Worm (Caenorhabditis elegans): ENCODE data around the gene F58D12.3.

The F58D12.3 gene

DNA sequence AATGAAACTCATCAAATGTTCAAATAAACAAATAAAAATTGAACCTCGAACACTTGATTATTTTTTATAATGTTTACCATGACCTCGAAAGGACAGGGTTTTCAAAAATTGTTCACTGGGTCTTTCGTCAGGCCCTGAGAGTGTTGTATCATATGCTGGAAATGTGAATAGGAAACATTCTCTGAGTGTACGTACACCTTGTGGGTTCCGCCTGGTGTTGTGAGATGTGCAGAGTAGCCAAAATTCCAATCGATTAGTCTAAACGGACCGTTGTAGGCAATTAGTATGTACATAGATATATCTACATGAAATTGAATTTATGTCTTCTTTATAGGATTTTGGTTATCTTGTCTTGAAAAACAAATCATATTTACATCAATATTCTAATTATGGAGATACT, 36.9 kb downstream of the F58D12.3 start:
- TF ChIP-seq hlh-30 (tag; optimal IDR thresholded peaks at IDR 0.05; ENCODE audit: insufficient read depth), result no peak
- TF ChIP-seq F10B5.3 (tag; optimal IDR thresholded peaks at IDR 0.05), result no peak
- no peak for TF ChIP-seq nhr-42 (GFP tag; IDR thresholded peaks at IDR 0.05)
- no peak for TF ChIP-seq madf-9 (GFP tag; conservative IDR thresholded peaks at IDR 0.05)
- no peak for TF ChIP-seq lin-29 (GFP tag; IDR thresholded peaks at IDR 0.05)
- TF ChIP-seq rbr-2 (tag; optimal IDR thresholded peaks at IDR 0.05), result no peak
- TF ChIP-seq cey-2 (tag; optimal IDR thresholded peaks at IDR 0.05; ENCODE audit: borderline replicate concordance, insufficient read depth), result no peak
- no peak for TF ChIP-seq saeg-2 (GFP tag; IDR thresholded peaks at IDR 0.05)
- no peak for TF ChIP-seq lir-3 (tag; optimal IDR thresholded peaks at IDR 0.05)

DNA sequence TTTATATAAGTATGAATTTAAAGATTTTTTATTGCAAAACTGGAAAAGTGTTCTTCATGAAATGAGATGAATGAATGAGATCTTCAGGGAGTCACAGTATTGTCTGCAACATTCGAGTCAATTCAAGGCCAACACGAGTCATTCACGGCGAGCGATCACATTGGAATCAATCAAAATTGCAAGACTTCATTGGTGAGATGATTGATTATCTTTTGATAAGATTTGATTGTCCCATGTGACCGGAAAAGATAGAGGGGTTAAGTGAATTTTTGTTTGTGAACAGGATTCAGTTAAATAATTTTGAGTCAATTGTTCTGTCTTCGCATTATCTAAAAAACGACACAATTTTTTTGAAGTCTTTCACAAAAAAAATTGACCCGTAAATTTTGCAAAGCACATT, 37.3 kb downstream of the F58D12.3 start:
- TF ChIP-seq zag-1 (tag; optimal IDR thresholded peaks at IDR 0.05) (no peak), aha-1 (tag) (peak; percentile 70), mxl-3 (GFP tag; optimal IDR thresholded peaks at IDR 0.05) (peak; percentile 72), nhr-28 (tag; optimal IDR thresholded peaks at IDR 0.05) (peak; percentile 67), hlh-30 (tag; optimal IDR thresholded peaks at IDR 0.05; ENCODE audit: insufficient read depth) (peak; percentile 60), T20F7.1 (GFP tag; optimal IDR thresholded peaks at IDR 0.05) (no peak), nhr-25 (tag; optimal IDR thresholded peaks at IDR 0.05; ENCODE audit: borderline replicate concordance, insufficient read depth) (peak; percentile 35), pha-4 (GFP tag; IDR thresholded peaks at IDR 0.05) (no peak), pha-4 (tag; optimal IDR thresholded peaks at IDR 0.05) (no peak), madf-9 (GFP tag; conservative IDR thresholded peaks at IDR 0.05) (no peak), unc-62 (GFP tag; optimal IDR thresholded peaks at IDR 0.05 in 1 of 2) (peak in 1 of 2 experiments; percentile 81), unc-62 (tag; optimal IDR thresholded peaks at IDR 0.05) (no peak), nhr-10 (tag; optimal IDR thresholded peaks at IDR 0.05) (no peak), php-3 (GFP tag; IDR thresholded peaks at IDR 0.05) (no peak), unc-39 (tag; optimal IDR thresholded peaks at IDR 0.05) (no peak), mdl-1 (tag; optimal IDR thresholded peaks at IDR 0.05) (peak in 1 of 2 experiments; percentile 41), madf-5 (GFP tag; IDR thresholded peaks at IDR 0.05) (no peak), F26F4.8 (GFP tag; conservative IDR thresholded peaks at IDR 0.05) (no peak), hlh-11 (tag; optimal IDR thresholded peaks at IDR 0.05) (peak; percentile 15), ceh-20 (GFP tag; IDR thresholded peaks at IDR 0.05) (peak; percentile 83)

DNA sequence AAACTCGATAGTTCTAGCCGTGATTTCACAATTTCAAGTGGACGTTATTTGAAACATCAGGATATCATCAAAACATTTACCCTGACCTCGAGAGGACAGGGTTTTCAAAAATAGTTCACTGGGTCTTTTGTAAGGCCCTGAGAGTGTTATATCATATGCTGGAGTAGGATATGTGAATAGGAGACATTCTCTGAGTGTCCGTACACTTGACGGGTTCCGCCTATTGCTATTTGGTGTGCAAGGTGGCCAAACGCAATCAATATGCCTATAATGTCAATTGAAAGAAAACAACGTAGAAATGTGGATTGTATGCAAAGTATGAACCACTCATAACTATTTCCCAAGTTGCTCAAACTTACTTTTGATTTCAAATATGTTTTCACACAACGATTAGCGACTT, 39.7 kb downstream of the F58D12.3 start:
- TF ChIP-seq ceh-32 (tag; optimal IDR thresholded peaks at IDR 0.05; ENCODE audit: poor library complexity) (no peak), hmg-1.1 (GFP tag; IDR thresholded peaks at IDR 0.05) (no peak), lir-3 (tag; optimal IDR thresholded peaks at IDR 0.05) (no peak), unc-62 (GFP tag; optimal IDR thresholded peaks at IDR 0.05 in 1 of 2) (peak in 1 of 2 experiments; percentile 45), unc-62 (tag; optimal IDR thresholded peaks at IDR 0.05) (no peak), F26F4.8 (GFP tag; conservative IDR thresholded peaks at IDR 0.05) (no peak), ceh-28 (tag; optimal IDR thresholded peaks at IDR 0.05) (no peak), ztf-7 (tag; optimal IDR thresholded peaks at IDR 0.05) (no peak)

DNA sequence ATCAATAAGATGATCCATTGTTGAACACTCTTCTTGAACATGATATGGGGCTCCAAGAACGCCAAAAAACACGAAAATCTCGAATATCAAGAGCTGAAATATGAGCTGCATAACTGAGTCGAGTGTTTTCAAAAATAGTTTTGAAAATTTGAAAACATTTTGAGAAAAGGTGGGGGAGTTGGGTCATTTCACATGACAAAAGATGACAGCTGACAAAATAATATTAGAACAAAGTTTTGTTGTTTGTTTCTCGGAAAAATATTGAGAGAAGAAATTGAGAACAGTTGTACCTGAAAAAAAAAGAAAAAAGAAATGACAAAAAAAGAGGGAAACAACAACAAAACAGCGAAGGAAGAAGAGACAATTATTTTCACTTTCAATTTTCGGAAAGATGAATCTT, 40.9 kb downstream of the F58D12.3 start, which contains the start of the genes D1086.2 and D1086.1:
Gene D1086.2, minus strand, starts transcription at position 150 of the 400 bp plus-strand sequence.
Gene D1086.1, plus strand, starts transcription at position 340 of the 400 bp plus-strand sequence.
- TF ChIP-seq ceh-20 (GFP tag; IDR thresholded peaks at IDR 0.05) (no peak), hlh-11 (tag; optimal IDR thresholded peaks at IDR 0.05) (no peak), pha-4 (GFP tag; IDR thresholded peaks at IDR 0.05) (no peak), pha-4 (tag; optimal IDR thresholded peaks at IDR 0.05) (no peak), zfp-2 (tag; optimal IDR thresholded peaks at IDR 0.05) (no peak), ctbp-1 (GFP tag; IDR thresholded peaks at IDR 0.05) (no peak), lin-1 (GFP tag; IDR thresholded peaks at IDR 0.05) (no peak), tra-1 (GFP tag; IDR thresholded peaks at IDR 0.05) (no peak), hmg-1.1 (GFP tag; IDR thresholded peaks at IDR 0.05) (no peak), mxl-2 (GFP tag; conservative IDR thresholded peaks at IDR 0.05) (no peak), aha-1 (tag) (peak; percentile 39), daf-16 (GFP tag; optimal IDR thresholded peaks at IDR 0.05) (peak in 1 of 2 experiments; percentile 94), daf-16 (tag; optimal IDR thresholded peaks at IDR 0.05) (no peak), ces-1 (GFP tag; optimal IDR thresholded peaks at IDR 0.05) (no peak), madf-9 (GFP tag; conservative IDR thresholded peaks at IDR 0.05) (no peak), aly-2 (tag; optimal IDR thresholded peaks at IDR 0.05) (no peak)
